Worm (Caenorhabditis elegans): ENCODE results near the gene T16H12.13.

- no peak for TF ChIP-seq ztf-11 (tag; optimal IDR thresholded peaks at IDR 0.05)
- no peak for TF ChIP-seq nhr-28 (tag; optimal IDR thresholded peaks at IDR 0.05)
- no peak for TF ChIP-seq lir-3 (tag; optimal IDR thresholded peaks at IDR 0.05; ENCODE audit: poor library complexity)
- TF ChIP-seq tbx-2 (tag; optimal IDR thresholded peaks at IDR 0.05): no peak
- no peak for TF ChIP-seq zip-4 (GFP tag; optimal IDR thresholded peaks at IDR 0.05)
- no peak for TF ChIP-seq unc-86 (tag; optimal IDR thresholded peaks at IDR 0.05)
- no peak for TF ChIP-seq pag-3 (tag; optimal IDR thresholded peaks at IDR 0.05; ENCODE audit: borderline replicate concordance, insufficient read depth)
- no peak for TF ChIP-seq rnt-1 (tag; optimal IDR thresholded peaks at IDR 0.05)
- TF ChIP-seq skn-1 (tag; optimal IDR thresholded peaks at IDR 0.05): no peak
- no peak for TF ChIP-seq mdl-1 (tag; optimal IDR thresholded peaks at IDR 0.05)
- no peak for TF ChIP-seq zag-1 (tag; optimal IDR thresholded peaks at IDR 0.05)
These were observed 26.2 kb upstream of the T16H12.13 start, which contains the start of gene T16G12.8 for ce11 chrIII:10059002-10059401.
